Worm (Caenorhabditis elegans) whole organism, L4/young adult: ENCODE data around the gene H04M03.12.
A peak's percentile ranks its signal among the peaks of the same experiment; 100 is the strongest.

Experiments used
- W03F9.2 ChIP-seq: fragments of 150-350 bp; optimal IDR thresholded peaks from 2 replicates; lab custom pipeline; 2014; ENCODE audit warnings: missing biosample characterization, missing genetic modification characterization
- dao-5 ChIP-seq: sonication (generic microtip); optimal IDR thresholded peaks from 2 replicates; lab custom pipeline; 2016; ENCODE audit warnings: missing genotype, missing genetic modification characterization, moderate library complexity, missing compliant biosample characterization
- him-1 ChIP-seq: sonication (generic microtip); optimal IDR thresholded peaks from 2 replicates; lab custom pipeline; 2016; ENCODE audit warnings: missing genotype, missing genetic modification reagents, missing genetic modification characterization, missing compliant biosample characterization

H04M03.12 gene

ce11 chrIV:5903305-5903778 is at the start of gene H04M03.12:
Gene H04M03.12 (minus strand): TSS chrIV:5903355.
- TF ChIP-seq him-1 (tag; lab: Kevin White, UChicago) (no peak), dao-5 (tag; lab: Kevin White, UChicago) (no peak)

DNA sequence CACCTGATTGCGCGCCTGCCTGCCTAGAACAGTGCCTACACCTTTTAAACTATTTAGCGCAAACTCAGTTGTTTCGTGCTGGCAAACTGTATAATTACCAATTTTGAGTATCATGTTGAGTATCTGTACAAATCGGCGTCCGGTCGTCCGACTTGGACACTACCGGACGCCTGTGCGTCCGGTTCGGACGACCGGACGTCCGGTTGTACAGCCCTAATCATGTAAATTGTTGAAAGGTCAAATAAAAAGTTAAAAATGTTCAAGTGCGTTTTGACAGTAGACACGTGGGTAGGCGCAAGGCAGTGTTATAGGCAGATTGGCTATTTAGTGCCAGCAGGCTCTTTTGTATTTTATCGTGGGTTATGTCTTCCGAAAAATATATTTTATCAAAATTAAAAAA is 46.8 kb upstream of the H04M03.12 start:
- TF ChIP-seq him-1 (tag; lab: Kevin White, UChicago) (no peak), dao-5 (tag; lab: Kevin White, UChicago) (no peak), W03F9.2 (tag; lab: Kevin White, UChicago) (no peak)

DNA sequence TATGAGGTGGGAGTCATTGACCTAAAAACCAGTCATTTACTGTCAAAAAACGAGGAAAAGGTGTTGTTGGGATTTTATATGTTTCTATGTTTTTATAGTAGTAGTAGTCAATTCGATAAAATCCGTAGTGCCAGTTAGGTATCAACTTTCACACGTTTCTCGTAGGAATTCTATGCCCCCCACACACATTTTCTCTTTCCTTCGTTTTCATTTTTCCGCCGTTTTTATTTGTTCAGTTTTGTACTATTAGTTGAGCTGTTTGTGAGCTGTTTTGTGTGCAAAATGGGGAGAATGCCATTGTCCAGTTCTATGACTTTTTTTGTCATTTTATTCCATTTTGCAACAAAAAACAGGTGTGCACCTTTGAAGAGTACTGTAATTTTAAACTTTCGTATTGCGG is 45.6 kb upstream of the H04M03.12 start:
- TF ChIP-seq dao-5 (tag; lab: Kevin White, UChicago) (no peak), him-1 (tag; lab: Kevin White, UChicago) (no peak), W03F9.2 (tag; lab: Kevin White, UChicago) (no peak)

DNA sequence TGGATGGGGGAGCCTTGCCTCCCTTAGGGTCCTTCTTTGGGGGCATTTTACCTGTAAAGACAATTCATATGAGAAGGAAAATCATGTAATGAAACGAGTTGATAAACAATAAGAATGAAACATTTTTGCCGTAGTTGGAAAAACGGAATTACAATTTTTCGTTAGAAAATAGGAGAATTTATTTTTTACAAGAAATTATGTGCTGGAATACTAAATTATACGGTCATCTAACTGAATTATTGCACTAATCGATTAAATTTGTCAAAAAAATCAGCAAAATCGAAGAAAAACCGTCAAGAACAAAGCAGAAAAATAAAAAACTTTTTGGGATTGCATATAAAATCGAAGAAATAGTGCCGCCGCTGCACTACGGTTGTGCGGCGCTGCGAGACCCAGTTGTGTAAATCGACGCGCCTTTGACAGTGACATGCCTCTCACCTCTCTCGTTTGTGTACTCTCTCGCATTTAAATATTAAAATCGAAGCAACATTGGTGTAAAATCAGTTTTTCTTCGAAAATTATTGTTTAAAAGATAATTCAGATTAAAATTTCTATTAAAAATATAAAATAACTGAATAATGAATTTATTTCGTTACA is 44.5 kb upstream of the H04M03.12 start, which contains the start of gene rps-25:
Gene rps-25, minus strand, starts transcription at position 51 of the 597 bp plus-strand sequence.
- TF ChIP-seq him-1 (tag; lab: Kevin White, UChicago) (peak; percentile 7), W03F9.2 (tag; lab: Kevin White, UChicago) (peak; percentile 78), dao-5 (tag; lab: Kevin White, UChicago) (no peak)

DNA sequence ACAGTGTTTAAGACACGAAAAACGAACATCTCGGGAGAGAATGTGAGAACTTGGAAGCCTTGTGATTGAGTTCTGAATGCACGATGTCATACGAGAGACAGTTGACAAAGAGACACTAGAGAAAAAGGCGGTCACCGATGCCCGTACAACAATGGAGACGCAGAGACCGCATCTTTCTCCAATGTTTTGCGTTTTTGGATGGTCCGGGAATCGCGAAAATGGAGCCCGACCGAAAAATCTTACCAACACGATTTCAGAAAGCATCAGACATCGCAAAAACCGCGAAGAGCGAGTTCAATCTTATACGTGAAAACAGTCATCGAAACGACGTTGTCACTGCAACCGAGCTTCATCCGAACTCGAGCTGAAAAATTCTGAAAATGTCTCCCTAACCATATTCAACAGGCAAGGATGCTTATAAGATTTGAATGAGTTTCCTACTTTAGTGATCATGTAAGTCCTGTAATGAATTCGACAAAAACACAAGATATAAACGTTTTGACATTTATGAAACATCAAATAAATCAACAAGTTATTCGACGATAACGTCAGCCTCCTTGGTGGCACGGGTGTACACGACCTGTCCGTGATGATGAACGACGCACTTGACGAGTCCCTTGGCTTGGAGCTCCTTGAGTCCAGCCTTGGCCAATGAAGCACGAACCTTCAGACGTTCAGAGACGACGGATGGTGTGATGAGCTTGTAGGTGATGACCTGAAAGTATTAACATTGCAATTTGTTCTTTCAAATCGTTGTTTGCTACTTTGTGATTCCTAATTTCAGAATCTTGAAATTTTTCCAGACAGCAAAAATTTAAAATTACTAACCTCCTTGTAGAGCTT is 43.7 kb upstream of the H04M03.12 start, which contains the start of gene inx-7:
Gene inx-7, minus strand, starts transcription at position 37 of the 843 bp plus-strand sequence.
- TF ChIP-seq him-1 (tag; lab: Kevin White, UChicago): no peak
- peak; percentile 5 for TF ChIP-seq W03F9.2 (tag; lab: Kevin White, UChicago)

ce11 chrIV:5945455-5945854 is 42.3 kb upstream of the H04M03.12 start:
- TF ChIP-seq W03F9.2 (tag; lab: Kevin White, UChicago): no peak
- no peak for TF ChIP-seq dao-5 (tag; lab: Kevin White, UChicago)

DNA sequence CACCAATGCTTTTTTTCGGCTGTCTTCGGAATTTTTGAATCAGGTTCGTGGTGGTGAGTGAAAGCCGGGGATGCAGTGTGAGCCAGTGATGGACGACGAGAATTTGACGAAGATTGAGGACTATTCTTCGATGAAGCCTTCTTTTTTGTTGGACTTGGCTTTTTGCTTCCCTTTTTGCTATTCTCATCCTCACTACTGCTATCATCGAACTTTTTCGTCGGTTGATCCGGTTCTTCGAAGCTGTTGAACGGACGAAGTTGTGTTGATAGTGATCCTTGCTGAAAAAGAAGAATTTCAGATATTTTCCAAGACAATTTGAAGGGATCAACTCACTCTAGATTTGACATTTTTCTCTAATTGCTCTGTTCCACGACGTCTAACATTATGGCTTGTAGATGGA is 41.0 kb upstream of the H04M03.12 start:
- TF ChIP-seq dao-5 (tag; lab: Kevin White, UChicago): no peak
- no peak for TF ChIP-seq W03F9.2 (tag; lab: Kevin White, UChicago)
- no peak for TF ChIP-seq him-1 (tag; lab: Kevin White, UChicago)

- TF ChIP-seq dao-5 (tag; lab: Kevin White, UChicago) (no peak), him-1 (tag; lab: Kevin White, UChicago) (no peak), W03F9.2 (tag; lab: Kevin White, UChicago) (no peak)
Measured at ce11 chrIV:5941236-5941976, 38.3 kb upstream of the H04M03.12 start, which contains the start of gene pfkb-1.2. Gene pfkb-1.2 (plus strand): TSS chrIV:5941926.

DNA sequence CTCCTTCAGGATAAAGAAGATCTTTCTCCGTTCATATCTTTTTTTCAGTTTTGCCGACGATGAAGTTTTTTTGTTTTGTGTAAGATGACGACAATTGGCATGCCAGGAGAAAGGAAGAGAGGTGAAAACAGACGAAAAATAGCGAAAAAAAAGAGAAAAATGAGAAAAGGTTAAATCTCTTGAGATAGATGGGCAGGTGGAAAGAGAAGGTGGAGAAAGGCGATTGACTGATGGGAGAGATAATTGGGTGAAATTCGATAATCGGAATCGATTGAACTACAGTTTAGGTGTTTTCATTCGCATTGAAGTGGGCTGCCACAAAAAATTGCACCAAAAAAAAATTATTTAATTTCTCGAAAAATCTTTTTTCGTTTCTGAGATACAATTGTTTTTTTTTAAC is 37.5 kb upstream of the H04M03.12 start:
- no peak for TF ChIP-seq dao-5 (tag; lab: Kevin White, UChicago)
- no peak for TF ChIP-seq W03F9.2 (tag; lab: Kevin White, UChicago)
- TF ChIP-seq him-1 (tag; lab: Kevin White, UChicago): no peak

ce11 chrIV:5939908-5940307 is 36.8 kb upstream of the H04M03.12 start:
- no peak for TF ChIP-seq W03F9.2 (tag; lab: Kevin White, UChicago)
- no peak for TF ChIP-seq dao-5 (tag; lab: Kevin White, UChicago)
- no peak for TF ChIP-seq him-1 (tag; lab: Kevin White, UChicago)

ce11 chrIV:5939122-5939521 is 36.0 kb upstream of the H04M03.12 start, which contains the start of gene mcu-1:
Gene mcu-1 (minus strand): TSS chrIV:5939230.
- TF ChIP-seq him-1 (tag; lab: Kevin White, UChicago) (no peak), dao-5 (tag; lab: Kevin White, UChicago) (no peak), W03F9.2 (tag; lab: Kevin White, UChicago) (no peak)

ce11 chrIV:5937106-5937505 is 34.0 kb upstream of the H04M03.12 start:
- TF ChIP-seq dao-5 (tag; lab: Kevin White, UChicago): no peak
- no peak for TF ChIP-seq him-1 (tag; lab: Kevin White, UChicago)
- TF ChIP-seq W03F9.2 (tag; lab: Kevin White, UChicago): no peak

- no peak for TF ChIP-seq him-1 (tag; lab: Kevin White, UChicago)
- TF ChIP-seq dao-5 (tag; lab: Kevin White, UChicago): no peak
- TF ChIP-seq W03F9.2 (tag; lab: Kevin White, UChicago): no peak
Measured at ce11 chrIV:5934046-5934445, 30.9 kb upstream of the H04M03.12 start, which contains the start of gene H32C10.1. Gene H32C10.1 (plus strand): TSS chrIV:5934346.
